Worm (Caenorhabditis elegans): ENCODE measurements around the gene odd-1.

The odd-1 gene

DNA sequence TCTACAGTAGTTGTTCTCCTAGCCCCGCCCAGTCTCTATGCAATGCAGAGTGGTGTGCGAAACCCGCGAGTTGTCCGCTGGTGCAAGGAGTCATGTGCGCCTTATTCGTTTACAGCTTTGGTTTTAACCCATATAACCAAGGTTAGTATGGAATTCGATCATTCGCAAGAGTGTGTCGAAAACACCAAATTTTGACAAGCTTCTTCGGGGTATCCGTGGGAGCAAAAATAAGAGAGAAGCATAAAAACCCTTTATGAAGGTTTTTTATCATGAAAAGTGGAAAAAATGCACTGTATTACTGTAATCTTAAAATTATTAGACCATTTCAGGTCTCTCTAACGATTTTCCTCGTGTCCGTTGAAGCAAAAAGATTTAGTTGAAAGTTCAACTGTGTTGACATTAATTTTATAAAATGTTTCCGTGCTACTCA lies 34.1 kb downstream of the odd-1 start:
- TF ChIP-seq tab-1 (GFP tag; IDR thresholded peaks at IDR 0.05) = no peak
- TF ChIP-seq ref-1 (GFP tag; conservative IDR thresholded peaks at IDR 0.05) = no peak
- no peak for TF ChIP-seq klf-2 (GFP tag; conservative IDR thresholded peaks at IDR 0.05)
- TF ChIP-seq ztf-23 (GFP tag; IDR thresholded peaks at IDR 0.05) = no peak
- no peak for TF ChIP-seq flt-1 (GFP tag; IDR thresholded peaks at IDR 0.05)
- no peak for TF ChIP-seq T22C8.4 (GFP tag; IDR thresholded peaks at IDR 0.05)
- no peak for TF ChIP-seq med-1 (GFP tag; optimal IDR thresholded peaks at IDR 0.05; ENCODE audit: insufficient read depth)
- TF ChIP-seq ztf-29 (GFP tag; IDR thresholded peaks at IDR 0.05) = no peak
- TF ChIP-seq cog-1 (tag; optimal IDR thresholded peaks at IDR 0.05) = no peak

DNA sequence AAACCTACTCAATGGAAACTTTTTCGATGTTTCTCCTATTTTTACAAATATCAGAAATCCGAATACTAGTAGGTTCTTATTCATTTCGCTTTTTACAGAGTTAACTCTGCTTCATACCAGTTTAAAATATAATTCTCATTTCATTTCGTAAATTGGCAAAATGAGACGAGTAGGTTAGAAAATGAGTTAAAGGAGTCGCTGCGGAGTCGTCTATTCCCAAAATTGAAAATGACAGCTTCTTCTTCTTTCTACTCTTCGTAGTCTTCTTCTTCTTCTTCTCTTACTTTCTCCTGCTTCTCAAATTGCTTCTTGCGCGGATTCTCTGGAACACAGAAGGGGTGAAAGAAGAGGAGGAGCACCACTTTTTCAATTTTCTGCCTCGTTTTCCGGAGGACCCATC lies 36.6 kb downstream of the odd-1 start, which contains the start of gene glr-2:
glr-2 (minus strand) TSS at position 211 of the 400 bp plus-strand sequence.
- TF ChIP-seq ztf-29 (GFP tag; IDR thresholded peaks at IDR 0.05) (no peak), tab-1 (GFP tag; IDR thresholded peaks at IDR 0.05) (no peak), T22C8.4 (GFP tag; IDR thresholded peaks at IDR 0.05) (no peak), med-1 (GFP tag; optimal IDR thresholded peaks at IDR 0.05; ENCODE audit: insufficient read depth) (no peak), ztf-23 (GFP tag; IDR thresholded peaks at IDR 0.05) (0 out of 2 replicates have a peak, but pooled peaks have one; percentile 48), klf-2 (GFP tag; conservative IDR thresholded peaks at IDR 0.05) (no peak)

DNA sequence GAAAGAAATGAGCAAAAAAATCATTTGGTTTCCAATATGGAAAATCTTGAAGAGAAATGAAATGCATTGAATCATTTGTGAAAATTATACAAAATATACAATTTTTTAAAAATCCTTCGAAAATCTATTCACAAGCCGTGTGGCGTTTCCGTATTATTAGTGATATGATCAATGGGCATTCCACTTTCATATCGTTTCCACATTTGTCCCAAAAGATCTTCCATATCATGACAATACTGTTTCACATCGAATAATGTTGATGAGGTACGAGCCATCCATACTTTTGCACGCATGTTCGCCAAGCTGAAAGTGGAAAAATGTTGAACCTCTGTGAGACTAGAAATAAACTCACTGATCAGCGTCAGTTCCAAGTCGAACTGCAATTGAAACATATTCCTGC lies 38.2 kb downstream of the odd-1 start:
- no peak for TF ChIP-seq ztf-29 (GFP tag; IDR thresholded peaks at IDR 0.05)
- TF ChIP-seq flt-1 (GFP tag; IDR thresholded peaks at IDR 0.05) = no peak
- TF ChIP-seq ztf-23 (GFP tag; IDR thresholded peaks at IDR 0.05) = no peak
- no peak for TF ChIP-seq T22C8.4 (GFP tag; IDR thresholded peaks at IDR 0.05)
- no peak for TF ChIP-seq med-1 (GFP tag; optimal IDR thresholded peaks at IDR 0.05; ENCODE audit: insufficient read depth)
- no peak for TF ChIP-seq tab-1 (GFP tag; IDR thresholded peaks at IDR 0.05)

DNA sequence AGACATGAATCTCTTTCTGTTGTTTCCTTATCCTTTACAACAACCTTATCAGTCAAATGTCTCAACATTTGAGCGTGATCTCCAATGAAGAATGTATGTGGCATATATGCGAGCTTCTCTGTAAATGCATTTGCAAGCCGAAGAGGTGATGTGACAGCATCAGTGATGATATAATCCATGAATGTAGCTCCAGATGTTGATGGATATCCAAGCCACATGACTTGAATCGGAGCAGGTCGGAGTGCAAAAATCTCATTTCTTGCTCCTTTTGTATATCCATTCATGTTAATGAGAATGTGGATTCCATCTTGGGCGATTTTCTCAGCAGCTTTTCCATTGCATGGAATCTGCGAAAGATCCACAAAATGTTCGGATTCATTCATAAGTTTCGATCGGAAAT lies 40.1 kb downstream of the odd-1 start:
- TF ChIP-seq ref-1 (GFP tag; conservative IDR thresholded peaks at IDR 0.05) (no peak), ztf-23 (GFP tag; IDR thresholded peaks at IDR 0.05) (no peak), flt-1 (GFP tag; IDR thresholded peaks at IDR 0.05) (no peak), T22C8.4 (GFP tag; IDR thresholded peaks at IDR 0.05) (no peak), klf-2 (GFP tag; conservative IDR thresholded peaks at IDR 0.05) (no peak), cog-1 (tag; optimal IDR thresholded peaks at IDR 0.05) (no peak), tab-1 (GFP tag; IDR thresholded peaks at IDR 0.05) (no peak), med-1 (GFP tag; optimal IDR thresholded peaks at IDR 0.05; ENCODE audit: insufficient read depth) (no peak), ztf-29 (GFP tag; IDR thresholded peaks at IDR 0.05) (no peak)

DNA sequence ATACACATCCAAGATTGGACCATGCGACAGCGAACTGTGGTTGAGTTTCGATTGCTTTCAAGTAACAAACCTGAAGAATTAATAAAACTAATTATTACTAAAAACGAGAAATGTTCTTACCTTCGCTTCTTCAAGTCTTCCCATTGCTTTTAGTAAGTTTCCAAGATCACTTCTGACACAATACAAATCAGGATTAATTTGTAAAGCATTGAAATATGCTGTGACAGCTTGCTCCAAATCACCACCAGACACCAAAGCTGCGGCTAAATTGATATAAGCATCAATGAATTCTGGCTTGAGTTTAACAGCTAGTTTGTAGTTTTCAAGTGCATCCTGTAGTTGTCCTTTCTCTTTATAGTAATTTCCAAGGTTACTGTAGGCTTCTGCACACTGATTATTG lies 42.0 kb downstream of the odd-1 start:
- no peak for TF ChIP-seq ref-1 (GFP tag; conservative IDR thresholded peaks at IDR 0.05)
- no peak for TF ChIP-seq ztf-29 (GFP tag; IDR thresholded peaks at IDR 0.05)
- no peak for TF ChIP-seq klf-2 (GFP tag; conservative IDR thresholded peaks at IDR 0.05)
- TF ChIP-seq flt-1 (GFP tag; IDR thresholded peaks at IDR 0.05) = no peak
- no peak for TF ChIP-seq cog-1 (tag; optimal IDR thresholded peaks at IDR 0.05)
- no peak for TF ChIP-seq T22C8.4 (GFP tag; IDR thresholded peaks at IDR 0.05)
- TF ChIP-seq med-1 (GFP tag; optimal IDR thresholded peaks at IDR 0.05; ENCODE audit: insufficient read depth) = no peak
- TF ChIP-seq ztf-23 (GFP tag; IDR thresholded peaks at IDR 0.05) = no peak
- TF ChIP-seq tab-1 (GFP tag; IDR thresholded peaks at IDR 0.05) = no peak

DNA sequence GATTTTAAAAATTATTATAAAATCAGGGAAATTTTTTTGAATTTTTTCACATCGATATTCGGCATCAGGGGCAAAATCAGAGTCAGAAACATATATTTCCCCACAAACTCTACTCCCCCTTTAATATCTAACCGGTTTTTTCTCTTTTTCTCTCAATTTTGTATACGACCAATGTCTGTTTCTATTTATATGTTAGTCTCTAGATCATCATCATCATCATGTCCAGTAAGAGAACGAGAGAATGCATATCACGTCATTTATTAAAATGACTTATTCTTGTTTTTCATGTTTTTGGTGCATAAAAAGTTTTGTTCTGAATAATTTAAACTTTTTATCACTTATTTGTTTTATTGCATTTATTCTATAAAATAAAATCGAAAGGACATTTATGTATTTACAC lies 44.5 kb downstream of the odd-1 start:
- TF ChIP-seq ztf-23 (GFP tag; IDR thresholded peaks at IDR 0.05) = no peak
- no peak for TF ChIP-seq ztf-29 (GFP tag; IDR thresholded peaks at IDR 0.05)
- no peak for TF ChIP-seq klf-2 (GFP tag; conservative IDR thresholded peaks at IDR 0.05)
- TF ChIP-seq tab-1 (GFP tag; IDR thresholded peaks at IDR 0.05) = no peak
- TF ChIP-seq T22C8.4 (GFP tag; IDR thresholded peaks at IDR 0.05) = no peak
- TF ChIP-seq ref-1 (GFP tag; conservative IDR thresholded peaks at IDR 0.05) = no peak
- no peak for TF ChIP-seq flt-1 (GFP tag; IDR thresholded peaks at IDR 0.05)
- no peak for TF ChIP-seq med-1 (GFP tag; optimal IDR thresholded peaks at IDR 0.05; ENCODE audit: insufficient read depth)
- no peak for TF ChIP-seq cog-1 (tag; optimal IDR thresholded peaks at IDR 0.05)

DNA sequence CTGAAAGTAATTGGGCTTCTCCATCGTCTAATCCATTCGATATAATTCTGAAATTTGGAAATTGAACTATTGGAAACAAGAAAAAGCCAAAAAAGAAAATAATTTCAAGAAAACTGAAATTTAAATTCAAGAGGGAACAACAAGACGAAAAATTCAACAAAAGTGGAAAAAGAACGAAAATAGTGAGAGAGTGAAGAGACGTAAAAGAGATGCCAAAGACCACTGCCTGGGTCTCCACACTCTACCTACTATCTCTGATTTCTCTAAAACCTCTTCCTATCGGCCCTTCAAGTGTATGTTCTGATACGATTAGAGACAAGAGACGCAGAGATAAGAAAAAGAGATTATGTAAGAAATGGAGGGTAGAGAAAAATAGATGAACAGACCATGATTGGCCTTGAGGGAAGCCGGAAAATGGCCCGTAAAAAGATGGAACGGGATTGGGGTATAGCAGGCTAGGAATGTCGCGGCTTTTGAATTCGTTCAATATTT lies 45.7 kb downstream of the odd-1 start, which contains the start of gene ogt-1:
ogt-1 (minus strand) TSS at position 51 of the 492 bp plus-strand sequence.
- TF ChIP-seq med-1 (GFP tag; optimal IDR thresholded peaks at IDR 0.05; ENCODE audit: insufficient read depth) (no peak), ztf-29 (GFP tag; IDR thresholded peaks at IDR 0.05) (peak; percentile 69; the same call in 1 of the 2 replicates), T22C8.4 (GFP tag; IDR thresholded peaks at IDR 0.05) (no peak), ztf-23 (GFP tag; IDR thresholded peaks at IDR 0.05) (peak; percentile 57; the same call in 1 of the 2 replicates), klf-2 (GFP tag; conservative IDR thresholded peaks at IDR 0.05) (no peak), cog-1 (tag; optimal IDR thresholded peaks at IDR 0.05) (peak; percentile 47), ref-1 (GFP tag; conservative IDR thresholded peaks at IDR 0.05) (no peak), tab-1 (GFP tag; IDR thresholded peaks at IDR 0.05) (no peak)

DNA sequence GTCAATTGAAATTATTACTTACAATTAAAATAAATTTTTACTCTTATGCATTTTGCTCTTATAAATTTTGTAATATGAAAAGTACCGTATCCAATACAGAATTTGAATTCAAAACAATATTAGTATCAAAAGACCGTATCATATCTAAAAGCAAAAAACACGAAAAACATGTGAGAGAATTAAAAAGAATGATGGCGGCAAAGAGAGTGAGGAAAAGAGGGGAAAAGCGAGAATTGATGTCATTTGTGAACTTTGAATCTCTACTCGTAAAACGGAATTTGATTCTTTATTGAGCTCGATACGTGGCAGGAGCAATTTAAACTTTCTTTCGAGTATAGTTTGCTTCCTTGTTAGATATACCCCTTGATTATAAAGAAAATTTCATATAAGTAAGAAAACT lies 46.4 kb downstream of the odd-1 start:
- TF ChIP-seq klf-2 (GFP tag; conservative IDR thresholded peaks at IDR 0.05) = no peak
- TF ChIP-seq med-1 (GFP tag; optimal IDR thresholded peaks at IDR 0.05; ENCODE audit: insufficient read depth) = no peak
- no peak for TF ChIP-seq ztf-23 (GFP tag; IDR thresholded peaks at IDR 0.05)
- TF ChIP-seq ztf-29 (GFP tag; IDR thresholded peaks at IDR 0.05) = no peak
- no peak for TF ChIP-seq ref-1 (GFP tag; conservative IDR thresholded peaks at IDR 0.05)
- TF ChIP-seq tab-1 (GFP tag; IDR thresholded peaks at IDR 0.05) = no peak

DNA sequence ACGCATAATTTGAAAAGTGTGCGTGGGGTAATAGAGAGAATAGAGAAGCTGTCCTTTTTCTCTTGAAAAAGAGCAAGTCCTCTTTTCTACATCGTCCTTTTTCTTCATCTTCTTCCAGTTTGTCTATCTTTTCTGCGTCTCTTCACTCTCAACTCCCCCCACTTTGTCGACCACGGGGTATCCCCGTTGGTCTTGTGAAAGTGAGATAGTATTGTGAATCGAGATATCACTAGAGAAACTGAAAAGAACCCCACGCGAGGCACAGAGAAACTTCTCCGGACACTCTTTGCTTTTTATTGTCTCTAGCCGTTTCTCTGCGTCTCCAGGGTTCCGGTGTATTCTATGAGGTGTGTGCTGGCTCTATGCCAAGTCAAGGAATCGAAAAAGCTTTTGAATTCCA lies 47.5 kb downstream of the odd-1 start:
- TF ChIP-seq ztf-29 (GFP tag; IDR thresholded peaks at IDR 0.05) (no peak), ref-1 (GFP tag; conservative IDR thresholded peaks at IDR 0.05) (no peak), cog-1 (tag; optimal IDR thresholded peaks at IDR 0.05) (peak; percentile 82), flt-1 (GFP tag; IDR thresholded peaks at IDR 0.05) (peak; percentile 73; the same call in 1 of the 2 replicates), ztf-23 (GFP tag; IDR thresholded peaks at IDR 0.05) (peak; percentile 69; the same call in 1 of the 2 replicates)

DNA sequence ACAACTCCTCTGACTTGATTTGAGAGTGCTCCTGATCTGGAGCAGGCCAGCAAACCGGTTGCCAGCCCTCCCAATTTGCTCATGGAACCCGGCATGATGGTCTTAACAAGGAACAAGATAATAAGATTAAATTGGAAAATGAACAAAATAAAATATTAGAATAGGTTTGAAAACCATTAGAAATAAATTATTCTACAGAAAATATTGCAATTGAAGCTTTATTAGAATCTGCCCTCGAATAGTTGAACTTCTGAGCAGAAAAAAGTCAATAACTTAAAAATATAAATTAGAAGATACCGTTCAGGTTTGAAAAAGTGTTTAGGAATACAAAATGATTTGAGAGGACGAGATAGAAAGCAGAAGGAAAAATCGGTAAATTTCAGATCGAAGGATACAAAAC lies 50.6 kb downstream of the odd-1 start, which contains the start of gene nuo-4:
nuo-4 (minus strand) TSS at position 101 of the 400 bp plus-strand sequence.
- TF ChIP-seq ztf-29 (GFP tag; IDR thresholded peaks at IDR 0.05) (no peak), flt-1 (GFP tag; IDR thresholded peaks at IDR 0.05) (0 out of 2 replicates have a peak, but pooled peaks have one; percentile 38), T22C8.4 (GFP tag; IDR thresholded peaks at IDR 0.05) (no peak), cog-1 (tag; optimal IDR thresholded peaks at IDR 0.05) (no peak)
